Fruit fly (Drosophila melanogaster) whole organism, pupa: ENCODE results near the gene Mcm10.

Experiments
- CG10348 ChIP-seq: fragments of 200-800 bp; sonication (Bioruptor generic); IDR thresholded peaks from 2 replicates; pipeline ENCODE4 v1.3.6; 2022; ENCODE audit warnings: missing biosample characterization, missing genetic modification characterization
- CG12605 ChIP-seq: fragments of 200-800 bp; sonication (Bioruptor generic); IDR thresholded peaks from 2 replicates; pipeline ENCODE4 v1.3.6; 2022; ENCODE audit warnings: missing biosample characterization, missing genetic modification characterization
- CG13204 ChIP-seq: fragments of 200-800 bp; sonication (Bioruptor generic); optimal IDR thresholded peaks from 2 replicates; lab custom pipeline; 2018; ENCODE audit warnings: missing biosample characterization, mild to moderate bottlenecking, missing genetic modification characterization, moderate library complexity
- CG14655 ChIP-seq: fragments of 200-800 bp; sonication (Bioruptor generic); optimal IDR thresholded peaks from 3 replicates; lab custom pipeline; 2017; ENCODE audit warnings: mild to moderate bottlenecking, missing biosample characterization, missing genetic modification reagents, missing genetic modification characterization
- CG15710 ChIP-seq: fragments of 200-800 bp; sonication (Bioruptor generic); optimal IDR thresholded peaks from 2 replicates; lab custom pipeline; 2018; ENCODE audit warnings: missing biosample characterization, mild to moderate bottlenecking, missing genetic modification characterization, moderate library complexity
- CG17806 ChIP-seq: fragments of 200-800 bp; sonication (Bioruptor generic); optimal IDR thresholded peaks from 2 replicates; lab custom pipeline; 2018; ENCODE audit warnings: missing biosample characterization, mild to moderate bottlenecking, missing genetic modification characterization, moderate library complexity
- CG32121 ChIP-seq: fragments of 200-800 bp; sonication (Bioruptor generic); IDR thresholded peaks from 2 replicates; pipeline ENCODE4 v1.3.6; 2022; ENCODE audit warnings: missing biosample characterization, missing genetic modification characterization
- CG34367 ChIP-seq: fragments of 200-800 bp; sonication (Bioruptor generic); optimal IDR thresholded peaks from 2 replicates; lab custom pipeline; 2018; ENCODE audit warnings: missing biosample characterization, mild to moderate bottlenecking, missing genetic modification characterization
- CG4496 ChIP-seq: fragments of 200-800 bp; sonication (Bioruptor generic); IDR thresholded peaks from 3 replicates; pipeline ENCODE4 v1.3.6; 2022; ENCODE audit warnings: missing biosample characterization, missing genetic modification characterization
- CG8159 ChIP-seq: fragments of 200-800 bp; sonication (Bioruptor generic); optimal IDR thresholded peaks from 3 replicates; lab custom pipeline; 2018; ENCODE audit warnings: missing biosample characterization, mild to moderate bottlenecking, missing genetic modification characterization, moderate library complexity
- CG8301 ChIP-seq: fragments of 200-800 bp; sonication (Bioruptor generic); optimal IDR thresholded peaks from 2 replicates; lab custom pipeline; 2018; ENCODE audit warnings: missing biosample characterization, mild to moderate bottlenecking, missing genetic modification characterization
- CG9948 ChIP-seq: fragments of 200-800 bp; sonication (Bioruptor generic); optimal IDR thresholded peaks from 2 replicates; lab custom pipeline; 2018; ENCODE audit warnings: missing biosample characterization, mild to moderate bottlenecking, missing genetic modification characterization, moderate library complexity
- D1 ChIP-seq: fragments of 200-800 bp; sonication (Bioruptor generic); optimal IDR thresholded peaks from 2 replicates; lab custom pipeline; 2018; ENCODE audit warnings: missing biosample characterization, mild to moderate bottlenecking, missing genetic modification characterization, moderate library complexity
- EcR ChIP-seq: fragments of 200-800 bp; sonication (Bioruptor generic); optimal IDR thresholded peaks from 3 replicates; lab custom pipeline; 2019; ENCODE audit warnings: missing biosample characterization, missing genetic modification characterization, mild to moderate bottlenecking, moderate library complexity, missing genetic modification reagents
- Ets98B ChIP-seq: fragments of 200-800 bp; sonication (Bioruptor generic); IDR thresholded peaks from 2 replicates; pipeline ENCODE4 v1.3.6; 2022; ENCODE audit warnings: missing biosample characterization, missing genetic modification characterization
- Pif1A ChIP-seq: fragments of 200-800 bp; sonication (Bioruptor generic); optimal IDR thresholded peaks from 3 replicates; lab custom pipeline; 2016; ENCODE audit warnings: missing biosample characterization, missing genetic modification characterization
- Pif1B ChIP-seq: fragments of 200-800 bp; sonication (Bioruptor generic); optimal IDR thresholded peaks from 3 replicates; lab custom pipeline; 2016; ENCODE audit warnings: missing biosample characterization, missing genetic modification characterization
- Snoo ChIP-seq: fragments of 200-800 bp; sonication (Bioruptor generic); optimal IDR thresholded peaks from 3 replicates; lab custom pipeline; 2017; ENCODE audit warnings: missing biosample characterization, mild to moderate bottlenecking, missing genetic modification characterization, inconsistent platforms
- fd96Ca ChIP-seq: fragments of 200-800 bp; sonication (Bioruptor generic); IDR thresholded peaks from 3 replicates; pipeline ENCODE4 v1.3.6; 2022; ENCODE audit warnings: missing biosample characterization, missing genetic modification characterization
- gl ChIP-seq: fragments of 200-800 bp; sonication (Bioruptor generic); optimal IDR thresholded peaks from 2 replicates; lab custom pipeline; 2018; ENCODE audit warnings: missing biosample characterization, mild to moderate bottlenecking, missing genetic modification characterization
- rn ChIP-seq: fragments of 200-800 bp; sonication (Bioruptor generic); IDR thresholded peaks from 2 replicates; pipeline ENCODE4 v1.3.6; 2022; ENCODE audit warnings: missing biosample characterization, missing genetic modification characterization

Mcm10 gene

DNA sequence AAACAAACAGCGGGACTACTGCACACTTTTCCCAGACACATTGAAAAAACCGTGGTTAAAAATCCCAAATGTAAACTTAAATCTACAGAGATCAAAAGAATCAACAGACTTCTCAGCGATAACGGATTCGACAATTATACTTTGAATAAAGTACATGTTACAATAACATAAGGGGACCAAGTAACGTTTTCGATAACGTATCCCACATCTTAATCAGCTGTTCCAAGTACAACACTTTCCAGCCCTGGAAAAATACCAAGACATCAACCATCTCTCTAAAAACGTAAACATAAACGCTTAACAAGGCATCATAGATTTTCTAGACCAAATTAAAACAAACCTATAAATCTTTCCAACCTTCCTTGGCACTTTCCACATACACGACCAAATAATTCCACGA lies 25.9 kb upstream of the Mcm10 start:
- no peak for TF ChIP-seq gl (tag; lab: Kevin White, UChicago)
- TF ChIP-seq EcR (GFP tag; lab: Kevin White, UChicago) = no peak
- no peak for TF ChIP-seq CG12605 (GFP tag; lab: Robert Waterston, UW)
- no peak for TF ChIP-seq rn
- TF ChIP-seq CG10348 = no peak
- no peak for TF ChIP-seq CG14655 (GFP tag; lab: Kevin White, UChicago)
- no peak for TF ChIP-seq D1 (tag; lab: Kevin White, UChicago)
- TF ChIP-seq CG34367 (tag; lab: Kevin White, UChicago) = no peak

DNA sequence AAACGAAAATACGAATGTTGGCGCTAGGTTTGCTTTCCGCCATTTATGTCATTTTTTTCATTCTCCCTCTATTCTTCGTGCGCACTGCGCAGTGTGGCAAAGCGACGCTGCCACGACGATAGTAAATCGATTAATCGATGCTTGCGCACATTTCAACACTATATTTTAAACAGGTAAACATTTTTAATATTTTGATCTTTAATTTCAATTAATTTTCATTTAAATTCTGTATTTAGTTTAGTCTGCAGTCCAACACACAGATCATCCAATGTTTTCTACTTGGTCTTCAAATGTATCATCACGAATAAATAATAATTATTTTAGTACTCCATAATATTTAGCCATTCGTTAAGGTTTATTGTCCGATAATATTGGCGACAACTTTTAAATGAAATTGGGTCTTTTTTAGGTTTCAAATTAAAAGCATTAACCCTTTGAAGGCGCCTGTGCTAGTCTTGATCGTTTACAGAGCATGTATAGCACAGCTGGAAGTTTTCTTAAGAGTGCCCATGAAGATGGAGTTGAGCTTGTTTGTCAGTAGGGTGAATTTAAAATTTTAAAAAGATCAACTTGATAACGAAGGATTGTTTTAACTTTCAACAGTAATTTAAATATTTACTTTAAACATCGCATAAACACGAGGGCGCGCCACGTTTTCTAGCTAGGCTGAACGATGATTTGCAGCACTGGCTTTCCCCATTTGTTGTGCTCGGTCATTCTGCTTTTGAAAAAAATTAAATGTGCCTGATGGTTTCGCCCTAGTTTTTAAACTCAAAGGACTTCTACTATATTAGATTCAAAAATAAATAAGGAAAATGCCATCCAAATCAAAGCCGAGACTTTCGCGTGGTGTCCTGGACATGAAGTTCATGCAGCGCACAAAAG lies 23.3 kb upstream of the Mcm10 start, which contains the start of the genes Mpp6 and E2f2:
Gene Mpp6 (plus strand): TSS at position 133 of the 885 bp plus-strand sequence.
Gene E2f2 (minus strand): TSS at position 594 of the 885 bp plus-strand sequence.
- peak; percentile 4 for TF ChIP-seq CG15710 (tag; lab: Kevin White, UChicago)
- no peak for TF ChIP-seq CG8159 (tag; lab: Kevin White, UChicago)
- no peak for TF ChIP-seq CG4496 (GFP tag; lab: Robert Waterston, UW)
- TF ChIP-seq Snoo (tag; lab: Kevin White, UChicago) = peak; percentile 27
- peak; percentile 31; the same call in 1 of the 2 replicates for TF ChIP-seq rn
- TF ChIP-seq Pif1B (GFP tag; lab: Kevin White, UChicago) = no peak
- peak; percentile 29; the same call in 1 of the 2 replicates for TF ChIP-seq Ets98B

DNA sequence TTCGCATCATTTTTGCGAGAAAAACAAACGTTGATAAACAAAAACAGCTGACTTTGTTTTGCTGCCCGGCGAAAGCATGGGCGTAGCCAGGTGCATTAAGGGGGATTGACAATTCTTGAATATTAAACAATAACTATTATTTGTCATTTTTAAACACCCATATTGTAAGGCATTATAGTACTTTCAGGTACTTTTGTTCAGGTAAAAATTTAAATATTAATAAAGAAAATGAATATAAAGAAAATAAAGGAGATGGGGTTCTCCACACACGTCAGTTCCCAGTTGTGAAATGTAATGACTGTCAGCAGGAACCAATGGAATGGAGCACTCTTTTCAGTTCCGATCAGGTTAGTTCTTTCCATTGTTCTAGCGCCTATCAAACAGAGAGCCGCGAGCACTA lies 21.2 kb upstream of the Mcm10 start, which contains the start of the genes Coq3 and Pld3:
Gene Coq3 (minus strand): TSS at position 58 of the 400 bp plus-strand sequence.
Gene Pld3 (plus strand): TSS at position 294 of the 400 bp plus-strand sequence.
- TF ChIP-seq CG17806 (tag; lab: Kevin White, UChicago) (peak; percentile 92), Pif1A (GFP tag; lab: Kevin White, UChicago) (no peak), CG15710 (tag; lab: Kevin White, UChicago) (peak; percentile 91), CG34367 (tag; lab: Kevin White, UChicago) (peak; percentile 83), Snoo (tag; lab: Kevin White, UChicago) (peak; percentile 94), CG9948 (tag; lab: Kevin White, UChicago) (peak; percentile 84), CG12605 (GFP tag; lab: Robert Waterston, UW) (peak; percentile 80), CG4496 (GFP tag; lab: Robert Waterston, UW) (peak; percentile 96), CG10348 (no peak), CG32121 (peak; percentile 91), fd96Ca (GFP tag; lab: Robert Waterston, UW) (peak; percentile 93), EcR (GFP tag; lab: Kevin White, UChicago) (peak; percentile 14), Pif1B (GFP tag; lab: Kevin White, UChicago) (peak; percentile 97), Ets98B (peak; percentile 93), CG8301 (tag; lab: Kevin White, UChicago) (peak; percentile 89), gl (tag; lab: Kevin White, UChicago) (peak; percentile 79), D1 (tag; lab: Kevin White, UChicago) (no peak), CG14655 (GFP tag; lab: Kevin White, UChicago) (no peak), CG8159 (tag; lab: Kevin White, UChicago) (peak; percentile 91), rn (peak; percentile 82)

DNA sequence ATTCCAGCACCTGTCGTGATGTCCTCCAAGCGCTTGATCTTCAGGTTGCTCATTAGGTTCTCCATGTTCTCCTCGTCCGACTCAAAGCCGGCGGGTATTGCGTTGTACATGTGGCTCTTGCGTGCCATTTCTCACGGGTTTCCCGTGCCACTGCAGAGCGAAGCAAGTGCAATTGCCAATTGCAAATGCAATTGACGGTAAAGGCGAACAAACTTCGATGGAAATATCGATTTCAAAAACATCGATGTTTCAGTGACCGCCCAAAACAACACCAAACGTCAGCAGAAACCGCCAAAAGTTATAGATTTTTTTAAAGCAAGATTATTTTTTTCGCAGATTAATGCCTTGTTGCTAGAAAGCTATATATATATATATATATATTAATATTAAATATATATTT lies 16.9 kb upstream of the Mcm10 start, which contains the start of gene Nbr:
Gene Nbr (minus strand): TSS at position 209 of the 400 bp plus-strand sequence.
- TF ChIP-seq CG32121 (no peak), CG12605 (GFP tag; lab: Robert Waterston, UW) (no peak), fd96Ca (GFP tag; lab: Robert Waterston, UW) (0 out of 3 replicates have a peak, but pooled peaks have one; percentile 25), Snoo (tag; lab: Kevin White, UChicago) (no peak), CG4496 (GFP tag; lab: Robert Waterston, UW) (no peak), CG13204 (no peak)

DNA sequence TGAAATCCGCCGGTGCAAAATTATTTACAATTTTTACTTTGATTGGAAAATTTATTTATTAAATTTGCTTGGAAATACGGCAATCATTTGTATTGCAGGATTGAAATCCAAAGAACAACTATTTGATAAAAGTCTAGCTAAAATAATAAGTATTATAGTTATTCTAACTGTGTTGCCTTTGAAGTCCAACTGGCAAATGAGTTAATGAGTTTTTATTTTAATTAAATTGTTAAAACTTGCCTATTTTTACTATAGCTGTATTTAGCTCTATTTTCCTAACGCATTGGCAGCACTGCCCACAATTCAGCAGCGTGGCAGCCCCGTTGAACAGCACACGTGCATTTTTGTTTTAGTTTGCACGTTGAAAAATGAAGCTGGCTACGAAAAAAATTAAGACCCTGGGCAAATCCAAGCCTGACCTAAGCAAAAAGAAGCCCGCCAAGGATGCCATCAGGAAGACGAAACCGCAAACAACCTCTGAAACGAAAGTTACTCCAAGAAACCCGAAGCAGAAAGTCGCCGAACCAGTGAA lies 16.4 kb upstream of the Mcm10 start, which contains the start of gene Noc2:
Gene Noc2 (plus strand): TSS at position 331 of the 532 bp plus-strand sequence.
- TF ChIP-seq fd96Ca (GFP tag; lab: Robert Waterston, UW) = no peak
- TF ChIP-seq rn = peak; percentile 36; the same call in 1 of the 2 replicates
- TF ChIP-seq Ets98B = no peak
- TF ChIP-seq D1 (tag; lab: Kevin White, UChicago) = no peak
- TF ChIP-seq CG13204 = no peak
- TF ChIP-seq Pif1B (GFP tag; lab: Kevin White, UChicago) = no peak
- TF ChIP-seq CG8301 (tag; lab: Kevin White, UChicago) = peak; percentile 34
- no peak for TF ChIP-seq Pif1A (GFP tag; lab: Kevin White, UChicago)
- no peak for TF ChIP-seq EcR (GFP tag; lab: Kevin White, UChicago)
- TF ChIP-seq CG14655 (GFP tag; lab: Kevin White, UChicago) = no peak
- TF ChIP-seq CG17806 (tag; lab: Kevin White, UChicago) = peak; percentile 23
- TF ChIP-seq CG15710 (tag; lab: Kevin White, UChicago) = peak; percentile 40
- TF ChIP-seq CG9948 (tag; lab: Kevin White, UChicago) = peak; percentile 46
- TF ChIP-seq CG32121 = no peak; the same call in 1 of the 2 replicates
- no peak for TF ChIP-seq gl (tag; lab: Kevin White, UChicago)
- TF ChIP-seq CG12605 (GFP tag; lab: Robert Waterston, UW) = no peak
- peak; percentile 72 for TF ChIP-seq CG4496 (GFP tag; lab: Robert Waterston, UW)
- peak; percentile 10 for TF ChIP-seq Snoo (tag; lab: Kevin White, UChicago)
- no peak for TF ChIP-seq CG34367 (tag; lab: Kevin White, UChicago)
- TF ChIP-seq CG10348 = no peak
- peak; percentile 48 for TF ChIP-seq CG8159 (tag; lab: Kevin White, UChicago)
